Worm (Caenorhabditis elegans) whole organism, L3 larva: ENCODE measurements around the gene ZC239.20.

Source experiments
- ceh-16 ChIP-seq: sonication (generic microtip); optimal IDR thresholded peaks from 2 replicates; lab custom pipeline; 2017; ENCODE audit warnings: missing biosample characterization, missing genetic modification characterization
- ceh-82 ChIP-seq: fragments of 150-350 bp; optimal IDR thresholded peaks from 2 replicates; lab custom pipeline; 2014; ENCODE audit warnings: missing biosample characterization, missing genetic modification characterization
- ceh-9 ChIP-seq: sonication (generic microtip); optimal IDR thresholded peaks from 2 replicates; lab custom pipeline; 2018; ENCODE audit warnings: missing biosample characterization, missing genetic modification characterization
- jun-1 ChIP-seq: fragments of 150-350 bp; optimal IDR thresholded peaks from 2 replicates; lab custom pipeline; 2014; ENCODE audit warnings: missing biosample characterization, missing genetic modification reagents, missing genetic modification characterization
- lin-15B ChIP-seq: fragments of 150-350 bp; optimal IDR thresholded peaks from 2 replicates; lab custom pipeline; 2014; ENCODE audit warnings: missing biosample characterization, missing genetic modification characterization
- nhr-11 ChIP-seq: fragments of 150-350 bp; optimal IDR thresholded peaks from 2 replicates; lab custom pipeline; 2014; ENCODE audit warnings: missing biosample characterization, missing genetic modification characterization
- nhr-237 ChIP-seq: fragments of 150-350 bp; optimal IDR thresholded peaks from 2 replicates; lab custom pipeline; 2014; ENCODE audit warnings: missing biosample characterization, missing genetic modification characterization
- skn-1 ChIP-seq: fragments of 150-350 bp; optimal IDR thresholded peaks from 2 replicates; lab custom pipeline; 2014; ENCODE audit warnings: missing biosample characterization, missing genetic modification characterization
- snpc-4 ChIP-seq: fragments of 150-350 bp; optimal IDR thresholded peaks from 2 replicates; lab custom pipeline; 2014; ENCODE audit warnings: missing biosample characterization, missing genetic modification characterization
- unc-62 ChIP-seq: fragments of 150-350 bp; sonication (generic microtip); optimal IDR thresholded peaks from 4 replicates; lab custom pipeline; 2014; ENCODE audit warnings: missing biosample characterization, missing genetic modification reagents, missing genetic modification characterization

DNA sequence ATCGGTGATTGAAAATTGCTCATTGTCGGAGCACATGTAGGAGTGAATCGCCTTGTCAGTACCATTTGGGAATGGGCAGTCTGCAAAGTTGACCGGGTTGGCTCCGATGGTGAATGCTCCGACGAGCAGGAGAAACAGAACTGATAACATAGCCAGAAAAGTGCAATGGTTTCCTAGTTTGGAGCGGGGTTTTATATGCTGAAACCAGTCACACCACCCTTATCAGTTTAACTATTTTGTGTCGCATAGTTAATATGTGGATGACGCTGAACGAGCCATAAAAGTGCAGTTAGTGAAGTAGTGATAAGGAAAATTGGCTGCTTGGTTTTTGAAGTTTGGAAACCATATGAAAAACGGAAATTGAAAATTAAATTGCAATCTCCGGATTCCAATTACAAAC lies 39.5 kb upstream of the ZC239.20 start, which contains the start of gene C17F4.7:
- TF ChIP-seq nhr-237 (tag; lab: Kevin White, UChicago) (no peak), ceh-9 (tag; lab: Kevin White, UChicago) (no peak), lin-15B (tag; lab: Kevin White, UChicago) (no peak), jun-1 (tag; lab: Kevin White, UChicago) (peak; percentile 71), snpc-4 (tag; lab: Kevin White, UChicago) (no peak), nhr-11 (no peak), unc-62 (GFP tag; lab: Kevin White, UChicago) (no peak), ceh-16 (tag; lab: Kevin White, UChicago) (no peak), skn-1 (tag; lab: Kevin White, UChicago) (no peak), ceh-82 (no peak)
